Worm (Caenorhabditis elegans): ENCODE measurements around the gene hsp-25.

The hsp-25 gene

DNA sequence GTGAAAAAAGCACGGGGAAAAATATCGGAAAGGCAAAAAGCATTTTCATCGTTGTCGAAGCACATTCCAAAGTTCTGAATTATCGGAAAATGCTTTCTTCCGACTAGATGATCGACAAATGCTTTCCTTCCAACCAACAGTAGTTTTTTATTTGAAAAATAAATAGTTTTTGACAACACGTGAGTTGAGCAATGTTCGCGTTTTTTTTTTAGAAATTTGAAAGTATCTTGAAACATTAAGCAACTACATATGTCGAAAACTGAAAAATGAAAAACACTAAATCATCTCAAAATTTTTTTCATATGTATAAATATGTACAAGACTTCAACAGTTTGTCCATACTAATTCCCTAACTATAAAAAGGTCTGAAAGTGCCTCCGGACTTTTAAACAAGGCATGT lies at the start of gene hsp-25:
Gene hsp-25, minus strand, starts transcription at position 101 of the 400 bp plus-strand sequence.
- TF ChIP-seq madf-2 (tag; optimal IDR thresholded peaks at IDR 0.05) (no peak), eyg-1 (tag; optimal IDR thresholded peaks at IDR 0.05) (no peak), elt-4 (tag; optimal IDR thresholded peaks at IDR 0.05) (no peak), fkh-6 (tag; optimal IDR thresholded peaks at IDR 0.05) (no peak), dmd-4 (tag; optimal IDR thresholded peaks at IDR 0.05; ENCODE audit: borderline replicate concordance) (no peak), ttx-3 (tag; optimal IDR thresholded peaks at IDR 0.05) (no peak), unc-3 (GFP tag; conservative IDR thresholded peaks at IDR 0.05) (no peak), unc-3 (tag; optimal IDR thresholded peaks at IDR 0.05) (no peak), zip-5 (tag; optimal IDR thresholded peaks at IDR 0.05) (no peak), T23F11.4 (GFP tag; optimal IDR thresholded peaks at IDR 0.05) (no peak), pha-4 (tag; optimal IDR thresholded peaks at IDR 0.05) (no peak), sox-4 (tag; optimal IDR thresholded peaks at IDR 0.05) (no peak), tbx-2 (tag; optimal IDR thresholded peaks at IDR 0.05) (no peak), ceh-45 (GFP tag; IDR thresholded peaks at IDR 0.05) (no peak), C08G9.2 (tag; optimal IDR thresholded peaks at IDR 0.05) (no peak)

DNA sequence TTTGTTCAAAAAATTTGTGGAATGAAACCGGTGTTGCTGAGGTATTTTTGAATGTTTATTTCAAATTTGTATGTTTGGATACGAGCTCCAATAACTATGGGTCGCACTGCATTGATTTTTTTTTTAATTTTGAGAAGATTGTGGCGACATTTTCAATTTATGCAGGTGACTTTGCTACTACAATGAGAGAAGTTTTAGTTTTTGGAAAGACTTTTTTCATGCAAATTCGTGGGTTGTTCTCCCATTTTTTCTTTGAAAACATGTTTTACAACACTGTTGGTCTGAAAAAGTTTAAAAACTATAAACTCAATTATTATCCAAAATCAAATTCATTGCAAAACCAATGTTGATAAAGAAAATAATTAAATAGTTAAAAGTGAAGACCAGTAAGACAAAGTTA lies 49.3 kb upstream of the hsp-25 start:
- TF ChIP-seq nhr-232 (tag; optimal IDR thresholded peaks at IDR 0.05) (no peak), ahr-1 (tag; optimal IDR thresholded peaks at IDR 0.05) (no peak), odd-2 (tag; optimal IDR thresholded peaks at IDR 0.05) (no peak), ceh-30 (tag; optimal IDR thresholded peaks at IDR 0.05) (no peak), C38D4.7 (GFP tag; optimal IDR thresholded peaks at IDR 0.05) (no peak), syd-9 (tag; optimal IDR thresholded peaks at IDR 0.05) (no peak), dmd-4 (tag; optimal IDR thresholded peaks at IDR 0.05; ENCODE audit: borderline replicate concordance) (no peak), zip-5 (tag; optimal IDR thresholded peaks at IDR 0.05) (no peak)

DNA sequence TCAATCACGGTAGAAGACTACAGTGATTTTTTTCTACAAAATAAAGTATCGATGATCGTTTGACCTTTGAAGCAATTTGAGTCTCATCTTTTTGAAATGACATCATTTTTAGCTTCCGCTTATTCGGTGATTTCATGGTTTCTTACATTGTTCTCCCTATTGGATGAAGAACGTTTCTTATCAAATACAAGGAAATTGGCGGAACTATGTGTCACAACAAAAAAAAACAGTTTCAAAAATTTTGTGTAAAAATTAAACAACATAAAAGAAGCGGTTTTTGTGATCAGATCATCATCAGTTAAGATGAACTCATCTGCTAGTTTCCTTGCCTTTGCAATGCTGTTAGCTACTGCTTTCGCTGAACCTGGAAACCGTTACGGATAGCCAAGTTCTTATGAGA lies 48.2 kb upstream of the hsp-25 start, which contains the start of gene C45B2.8:
Gene C45B2.8, plus strand, starts transcription at position 301 of the 400 bp plus-strand sequence.
- TF ChIP-seq dve-1 (tag; optimal IDR thresholded peaks at IDR 0.05), result no peak
- no peak for TF ChIP-seq madf-2 (tag; optimal IDR thresholded peaks at IDR 0.05)
- no peak for TF ChIP-seq C08G9.2 (tag; optimal IDR thresholded peaks at IDR 0.05)
- TF ChIP-seq ceh-31 (tag; optimal IDR thresholded peaks at IDR 0.05), result no peak
- TF ChIP-seq pat-9 (tag; optimal IDR thresholded peaks at IDR 0.05), result no peak
- no peak for TF ChIP-seq npax-4 (tag; optimal IDR thresholded peaks at IDR 0.05)
- TF ChIP-seq ref-2 (tag; optimal IDR thresholded peaks at IDR 0.05), result no peak
- TF ChIP-seq unc-3 (GFP tag; conservative IDR thresholded peaks at IDR 0.05), result no peak
- TF ChIP-seq unc-3 (tag; optimal IDR thresholded peaks at IDR 0.05), result no peak
- TF ChIP-seq lim-6 (tag; optimal IDR thresholded peaks at IDR 0.05), result no peak
- TF ChIP-seq ets-4 (tag; optimal IDR thresholded peaks at IDR 0.05), result no peak

DNA sequence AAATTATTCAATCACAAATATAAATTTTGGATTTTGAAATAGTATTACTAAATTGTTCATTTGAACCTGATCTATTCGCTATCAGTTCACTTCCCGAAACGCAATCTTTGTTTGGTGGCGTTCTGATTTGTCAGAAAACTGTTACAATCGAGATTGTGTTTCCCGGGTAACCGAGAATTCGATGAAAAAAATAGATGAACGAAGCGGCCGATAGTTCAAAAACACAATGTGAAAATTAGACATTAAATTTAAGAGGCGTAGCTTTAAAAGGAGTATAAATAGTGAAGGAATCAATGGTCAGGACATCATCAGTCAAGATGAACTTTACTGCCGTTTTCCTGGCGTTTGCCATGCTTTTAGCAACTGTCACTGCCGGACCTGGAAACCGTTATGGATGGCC lies 46.4 kb upstream of the hsp-25 start, which contains the start of gene C45B2.1:
Gene C45B2.1, plus strand, starts transcription at position 301 of the 400 bp plus-strand sequence.
- TF ChIP-seq fkh-10 (GFP tag; optimal IDR thresholded peaks at IDR 0.05) (no peak), hlh-6 (tag; optimal IDR thresholded peaks at IDR 0.05) (no peak)

DNA sequence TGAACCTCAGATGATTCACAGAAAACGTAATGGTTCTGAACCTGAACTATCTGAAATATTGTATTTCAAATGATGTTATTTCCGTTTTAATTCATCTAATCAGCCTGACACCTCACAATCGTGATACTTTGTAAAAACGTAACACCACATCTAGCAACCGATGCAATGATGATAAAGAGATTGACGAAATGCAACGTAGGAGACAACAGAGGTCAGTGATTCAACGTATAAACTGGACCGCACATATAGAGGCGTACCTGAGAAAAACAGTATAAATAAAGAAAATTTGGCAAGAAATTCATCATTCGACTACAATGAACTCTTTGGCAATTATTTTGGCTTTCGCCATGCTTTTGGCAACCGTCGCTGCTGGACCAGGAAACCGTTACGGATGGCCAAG lies 45.0 kb upstream of the hsp-25 start, which contains the start of gene C45B2.2:
Gene C45B2.2, plus strand, starts transcription at position 301 of the 400 bp plus-strand sequence.
- TF ChIP-seq odd-2 (tag; optimal IDR thresholded peaks at IDR 0.05) (no peak), nfya-1 (tag; optimal IDR thresholded peaks at IDR 0.05) (no peak), C38D4.7 (GFP tag; optimal IDR thresholded peaks at IDR 0.05) (no peak), ceh-22 (tag; optimal IDR thresholded peaks at IDR 0.05) (no peak), tbx-7 (tag; optimal IDR thresholded peaks at IDR 0.05) (no peak), pag-3 (tag; optimal IDR thresholded peaks at IDR 0.05; ENCODE audit: borderline replicate concordance) (no peak), K09A11.1 (tag; optimal IDR thresholded peaks at IDR 0.05; ENCODE audit: insufficient read depth) (no peak), hlh-30 (tag; optimal IDR thresholded peaks at IDR 0.05; ENCODE audit: insufficient read depth) (no peak), ceh-45 (GFP tag; IDR thresholded peaks at IDR 0.05) (no peak), pros-1 (tag; optimal IDR thresholded peaks at IDR 0.05) (no peak), fax-1 (tag; optimal IDR thresholded peaks at IDR 0.05) (no peak)
